Worm (Caenorhabditis elegans): ENCODE results near the gene W02F12.8.

Gene W02F12.8

ce11 chrV:6645810-6646209 is 48.8 kb downstream of the W02F12.8 start:
- TF ChIP-seq syd-9 (tag; optimal IDR thresholded peaks at IDR 0.05): no peak
- no peak for TF ChIP-seq tbx-7 (tag; optimal IDR thresholded peaks at IDR 0.05)
- no peak for TF ChIP-seq ceh-19 (GFP tag; optimal IDR thresholded peaks at IDR 0.05)
- no peak for TF ChIP-seq hlh-13 (GFP tag; optimal IDR thresholded peaks at IDR 0.05)
- TF ChIP-seq C38D4.7 (GFP tag; optimal IDR thresholded peaks at IDR 0.05): no peak
- TF ChIP-seq dmd-4 (tag; optimal IDR thresholded peaks at IDR 0.05; ENCODE audit: borderline replicate concordance): no peak
- TF ChIP-seq unc-42 (tag; optimal IDR thresholded peaks at IDR 0.05): no peak
- TF ChIP-seq unc-3 (GFP tag; conservative IDR thresholded peaks at IDR 0.05): no peak
- no peak for TF ChIP-seq unc-3 (tag; optimal IDR thresholded peaks at IDR 0.05)
- TF ChIP-seq ceh-45 (GFP tag; IDR thresholded peaks at IDR 0.05): no peak
- no peak for TF ChIP-seq pax-1 (tag; optimal IDR thresholded peaks at IDR 0.05)
- TF ChIP-seq ceh-14 (tag; optimal IDR thresholded peaks at IDR 0.05): no peak

All from whole organism, late embryonic.